Comparison of ENCODE assay signal across 4 fruit fly cellular contexts in the genomic region with DNA sequence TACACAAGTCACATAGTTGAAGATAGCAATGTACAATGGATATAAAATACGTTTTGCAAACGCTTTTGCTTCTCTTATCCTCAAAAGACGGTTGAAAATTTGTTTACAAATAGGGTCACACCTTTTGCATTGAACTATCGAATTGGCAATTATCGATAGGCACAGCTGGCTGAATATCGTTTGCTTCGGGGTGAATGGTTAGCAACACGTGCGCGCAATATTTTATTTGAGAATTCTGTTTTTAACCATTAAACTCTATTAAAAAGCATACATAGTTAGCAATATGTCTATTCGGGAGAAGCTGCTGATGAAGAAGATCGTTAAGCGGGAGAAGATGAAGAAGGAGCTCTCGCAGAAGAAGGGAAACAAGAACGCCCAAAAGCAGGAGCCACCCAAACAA.
TF ChIP-seq lines count a peak whose summit lies in the region.

No protein-coding gene starts in this region.

- TF ChIP-seq CTCF in whole organism, embryonic (GFP tag; optimal IDR thresholded peaks at IDR 0.05; lab: Kevin White, UChicago): no peak

TF ChIP-seq in whole organism, adult, 20 proteins besides CTCF, POLR2A, EP300 and RAD21:
- peak; percentile 41 for TF ChIP-seq bab1 (GFP tag; optimal IDR thresholded peaks at IDR 0.05; lab: Kevin White, UChicago)
- no peak for TF ChIP-seq CG7101 (tag; optimal IDR thresholded peaks at IDR 0.05; lab: Kevin White, UChicago)
- TF ChIP-seq Mnt (GFP tag; optimal IDR thresholded peaks at IDR 0.05; lab: Kevin White, UChicago): peak; percentile 100
- peak; percentile 29 for TF ChIP-seq CG14711 (tag; optimal IDR thresholded peaks at IDR 0.05; lab: Kevin White, UChicago)
- no peak for TF ChIP-seq toe (GFP tag; optimal IDR thresholded peaks at IDR 0.05; lab: Kevin White, UChicago)
- peak; percentile 15 for TF ChIP-seq cic (GFP tag; optimal IDR thresholded peaks at IDR 0.05; lab: Kevin White, UChicago)

TF ChIP-seq in whole organism, embryonic, 481 proteins besides CTCF, POLR2A, EP300 and RAD21 (continues in another document):
- TF ChIP-seq Ada2b (GFP tag; IDR thresholded peaks at IDR 0.05; lab: Robert Waterston, UW) (no peak), hbn (GFP tag; IDR thresholded peaks at IDR 0.05; lab: Robert Waterston, UW; ENCODE audit: partially characterized antibody) (peak; percentile 73), trem (tag; optimal IDR thresholded peaks at IDR 0.05; lab: Kevin White, UChicago) (peak; percentile 24), knrl (GFP tag; IDR thresholded peaks at IDR 0.05; lab: Robert Waterston, UW; ENCODE audit: partially characterized antibody) (peak; percentile 75; the same call in 2 of the 3 replicates), Hr78 (GFP tag; optimal IDR thresholded peaks at IDR 0.05; lab: Kevin White, UChicago) (peak in 1 of 2 experiments; percentile 80), hb (GFP tag; IDR thresholded peaks at IDR 0.05; lab: Robert Waterston, UW; ENCODE audit: partially characterized antibody) (0 out of 3 replicates have a peak, but pooled peaks have one; percentile 42), HLH4C (GFP tag; IDR thresholded peaks at IDR 0.05; lab: Robert Waterston, UW; ENCODE audit: partially characterized antibody) (peak; percentile 78), CG4404 (GFP tag; IDR thresholded peaks at IDR 0.05; lab: Robert Waterston, UW) (no peak), z (GFP tag; IDR thresholded peaks at IDR 0.05; lab: Robert Waterston, UW) (no peak), Sin3A (optimal IDR thresholded peaks at IDR 0.05; lab: Kevin White, UChicago) (peak; percentile 35), Scr (GFP tag; IDR thresholded peaks at IDR 0.05; lab: Robert Waterston, UW; ENCODE audit: partially characterized antibody) (peak; percentile 77), Myb (GFP tag; optimal IDR thresholded peaks at IDR 0.05; lab: Kevin White, UChicago) (peak; percentile 86), Sry-δ (GFP tag; optimal IDR thresholded peaks at IDR 0.05; lab: Kevin White, UChicago) (peak; percentile 69), hkb (optimal IDR thresholded peaks at IDR 0.05; lab: Kevin White, UChicago) (no peak), hkb (GFP tag; IDR thresholded peaks at IDR 0.05; lab: Robert Waterston, UW) (no peak), insv (GFP tag; optimal IDR thresholded peaks at IDR 0.05; lab: Kevin White, UChicago) (peak in 1 of 2 experiments; percentile 82), CG13287 (GFP tag; IDR thresholded peaks at IDR 0.05; lab: Robert Waterston, UW; ENCODE audit: partially characterized antibody) (peak; percentile 84), Dll (GFP tag; IDR thresholded peaks at IDR 0.05; lab: Robert Waterston, UW; ENCODE audit: partially characterized antibody) (peak; percentile 73), BEAF-32 (GFP tag; optimal IDR thresholded peaks at IDR 0.05; lab: Kevin White, UChicago) (peak; percentile 75), vnd (GFP tag; IDR thresholded peaks at IDR 0.05; lab: Robert Waterston, UW; ENCODE audit: partially characterized antibody) (peak; percentile 57; the same call in 1 of the 3 replicates), CG7357 (GFP tag; IDR thresholded peaks at IDR 0.05; lab: Robert Waterston, UW) (no peak), CG17186 (GFP tag; optimal IDR thresholded peaks at IDR 0.05; lab: Kevin White, UChicago) (peak; percentile 29), ato (GFP tag; IDR thresholded peaks at IDR 0.05; lab: Robert Waterston, UW; ENCODE audit: partially characterized antibody) (peak; percentile 85), Med (GFP tag; lab: Kevin White, UChicago) (peak; percentile 71)

TF ChIP-seq in whole organism, pupa, 21 proteins besides CTCF, POLR2A, EP300 and RAD21:
- peak; percentile 39 for TF ChIP-seq EcR (GFP tag; optimal IDR thresholded peaks at IDR 0.05; lab: Kevin White, UChicago)
- no peak for TF ChIP-seq Pif1B (GFP tag; optimal IDR thresholded peaks at IDR 0.05; lab: Kevin White, UChicago)
TF ChIP-seq in whole organism, pupa: peak in this region for 1.

TF ChIP-seq in whole organism, wandering third instar larva, 38 proteins besides CTCF, POLR2A, EP300 and RAD21:
- TF ChIP-seq pan (optimal IDR thresholded peaks at IDR 0.05; lab: Kevin White, UChicago): no peak
- peak; percentile 52 for TF ChIP-seq Myc (optimal IDR thresholded peaks at IDR 0.05; lab: Kevin White, UChicago)
- TF ChIP-seq CG9705 (GFP tag; optimal IDR thresholded peaks at IDR 0.05; lab: Kevin White, UChicago): no peak
- no peak for TF ChIP-seq dl (GFP tag; optimal IDR thresholded peaks at IDR 0.05; lab: Kevin White, UChicago; ENCODE audit: insufficient read depth in 1 of 2, partially characterized antibody in 2 of 2)
- TF ChIP-seq psq (GFP tag; optimal IDR thresholded peaks at IDR 0.05; lab: Kevin White, UChicago): no peak
- TF ChIP-seq jim (GFP tag; optimal IDR thresholded peaks at IDR 0.05; lab: Kevin White, UChicago): no peak
- TF ChIP-seq Rel (GFP tag; optimal IDR thresholded peaks at IDR 0.05; lab: Kevin White, UChicago): no peak
- peak; percentile 56 for TF ChIP-seq Rel (tag; optimal IDR thresholded peaks at IDR 0.05; lab: Kevin White, UChicago)
- no peak for TF ChIP-seq Dif (GFP tag; optimal IDR thresholded peaks at IDR 0.05; lab: Kevin White, UChicago; ENCODE audit: partially characterized antibody)
- no peak for TF ChIP-seq dmrt93B (GFP tag; optimal IDR thresholded peaks at IDR 0.05; lab: Kevin White, UChicago)
- TF ChIP-seq dsf (GFP tag; optimal IDR thresholded peaks at IDR 0.05; lab: Kevin White, UChicago; ENCODE audit: borderline replicate concordance): no peak
- no peak for TF ChIP-seq foxo (GFP tag; optimal IDR thresholded peaks at IDR 0.05; lab: Kevin White, UChicago)
- no peak for TF ChIP-seq Hr83 (GFP tag; optimal IDR thresholded peaks at IDR 0.05; lab: Kevin White, UChicago; ENCODE audit: poor library complexity, severe bottlenecking)
- TF ChIP-seq woc (GFP tag; optimal IDR thresholded peaks at IDR 0.05; lab: Kevin White, UChicago): no peak
- no peak for TF ChIP-seq lola (GFP tag; optimal IDR thresholded peaks at IDR 0.05; lab: Kevin White, UChicago)
- no peak for TF ChIP-seq GATAd (GFP tag; optimal IDR thresholded peaks at IDR 0.05; lab: Kevin White, UChicago)
- no peak for TF ChIP-seq HLH106 (tag; optimal IDR thresholded peaks at IDR 0.05; lab: Kevin White, UChicago)
- no peak for TF ChIP-seq ey (GFP tag; optimal IDR thresholded peaks at IDR 0.05; lab: Kevin White, UChicago)
